Fruit fly (Drosophila melanogaster): Measurements from ENCODE around the gene CG34269.

Gene CG34269

dm6 chr3L:546819-547441 is 18.8 kb downstream of the CG34269 start (continued):
- TF ChIP-seq topi (GFP tag; optimal IDR thresholded peaks at IDR 0.05) (peak; percentile 46), esn (GFP tag; optimal IDR thresholded peaks at IDR 0.05) (peak; percentile 59), achi (GFP tag; optimal IDR thresholded peaks at IDR 0.05) (no peak), acj6 (GFP tag; optimal IDR thresholded peaks at IDR 0.05) (peak; percentile 6), dac (GFP tag; optimal IDR thresholded peaks at IDR 0.05) (no peak), CG32006 (GFP tag; optimal IDR thresholded peaks at IDR 0.05) (no peak), salr (GFP tag; optimal IDR thresholded peaks at IDR 0.05) (no peak), CG3032 (tag; optimal IDR thresholded peaks at IDR 0.05) (no peak), spab (GFP tag; optimal IDR thresholded peaks at IDR 0.05) (no peak), Smox (GFP tag; optimal IDR thresholded peaks at IDR 0.05) (no peak), CG6792 (GFP tag; optimal IDR thresholded peaks at IDR 0.05) (no peak), fd85E (GFP tag; optimal IDR thresholded peaks at IDR 0.05) (no peak), Eip78C (GFP tag) (peak; percentile 65), CG15336 (GFP tag; IDR thresholded peaks at IDR 0.05) (peak; percentile 37; the same call in 1 of the 2 replicates), CG10669 (GFP tag; optimal IDR thresholded peaks at IDR 0.05) (no peak), Sox14 (GFP tag; optimal IDR thresholded peaks at IDR 0.05) (peak; percentile 3), CG34406 (GFP tag; optimal IDR thresholded peaks at IDR 0.05) (no peak), Ets21C (GFP tag; optimal IDR thresholded peaks at IDR 0.05) (peak; percentile 23), CG11294 (GFP tag; IDR thresholded peaks at IDR 0.05) (peak; percentile 29; the same call in 1 of the 2 replicates), fd59A (GFP tag; optimal IDR thresholded peaks at IDR 0.05) (no peak), CG8632 (GFP tag; optimal IDR thresholded peaks at IDR 0.05) (no peak), Eip75B (GFP tag; optimal IDR thresholded peaks at IDR 0.05) (no peak), lz (GFP tag; optimal IDR thresholded peaks at IDR 0.05) (peak; percentile 31), CG10631 (GFP tag; optimal IDR thresholded peaks at IDR 0.05) (no peak)

dm6 chr3L:548304-549198 is 20.4 kb downstream of the CG34269 start:
- TF ChIP-seq Sox15 (GFP tag; optimal IDR thresholded peaks at IDR 0.05) (no peak), Sox14 (GFP tag; optimal IDR thresholded peaks at IDR 0.05) (peak; percentile 37), Smox (GFP tag; optimal IDR thresholded peaks at IDR 0.05) (peak; percentile 9), Eip93F (GFP tag; optimal IDR thresholded peaks at IDR 0.05) (peak; percentile 40), CG15336 (GFP tag; IDR thresholded peaks at IDR 0.05) (no peak), CG6163 (GFP tag; IDR thresholded peaks at IDR 0.05) (no peak), CG16779 (tag; optimal IDR thresholded peaks at IDR 0.05) (peak; percentile 7), svp (GFP tag) (peak; percentile 64), Met (GFP tag; optimal IDR thresholded peaks at IDR 0.05) (peak; percentile 4), CG32006 (GFP tag; optimal IDR thresholded peaks at IDR 0.05) (no peak), Eip78C (GFP tag) (peak; percentile 72), fkh (GFP tag; optimal IDR thresholded peaks at IDR 0.05) (peak; percentile 93), vri (GFP tag; optimal IDR thresholded peaks at IDR 0.05) (peak; percentile 97)

DNA sequence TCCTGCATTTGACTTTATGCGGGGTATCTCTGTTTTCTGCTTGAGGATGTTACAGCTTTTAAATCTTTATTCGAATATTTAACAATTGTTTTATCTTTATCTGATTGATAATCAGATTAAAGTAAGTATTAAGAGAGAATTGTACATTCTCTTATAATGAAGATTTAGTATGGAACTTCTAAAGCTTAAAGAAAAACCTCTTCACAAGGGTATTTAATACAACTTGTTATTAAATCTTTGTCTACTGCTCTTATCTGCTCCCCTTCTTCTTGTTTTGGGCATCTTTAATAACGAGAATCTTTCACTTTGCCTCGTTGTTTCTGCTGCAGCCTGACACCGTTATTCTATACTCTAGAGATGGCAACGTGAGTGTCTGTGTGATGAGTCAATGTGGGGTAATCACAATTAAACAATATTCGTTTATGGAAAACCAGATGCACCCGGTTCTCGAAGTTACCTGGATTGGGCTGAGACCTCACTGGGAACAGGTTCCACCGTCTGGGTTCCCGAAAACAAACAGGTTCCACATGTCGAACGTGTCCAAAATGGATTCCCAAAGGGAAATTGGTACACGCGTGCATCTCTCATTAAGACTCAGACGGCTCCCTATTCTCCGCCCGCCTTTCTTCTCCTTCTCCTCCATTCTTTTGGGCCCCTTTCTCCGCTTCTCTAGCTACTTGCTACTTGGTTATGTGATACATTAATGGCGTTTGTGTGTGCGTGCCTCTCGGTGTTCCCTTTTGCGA is 22.1 kb downstream of the CG34269 start:
- no peak for TF ChIP-seq Hr38 (GFP tag; optimal IDR thresholded peaks at IDR 0.05)
- TF ChIP-seq eg (GFP tag; IDR thresholded peaks at IDR 0.05), result peak; percentile 38; the same call in 1 of the 3 replicates
- no peak for TF ChIP-seq CG11762 (GFP tag; optimal IDR thresholded peaks at IDR 0.05; ENCODE audit: insufficient read depth)
- peak; percentile 67 for TF ChIP-seq CG6276 (GFP tag; optimal IDR thresholded peaks at IDR 0.05)
- no peak for TF ChIP-seq Gug (GFP tag; IDR thresholded peaks at IDR 0.05)
- peak; percentile 74 for TF ChIP-seq CG3032 (tag; optimal IDR thresholded peaks at IDR 0.05)
- TF ChIP-seq CG10631 (GFP tag; optimal IDR thresholded peaks at IDR 0.05), result peak; percentile 74
- peak; percentile 70 for TF ChIP-seq CG34406 (GFP tag; optimal IDR thresholded peaks at IDR 0.05)
- TF ChIP-seq CG6792 (GFP tag; optimal IDR thresholded peaks at IDR 0.05), result peak; percentile 60
- TF ChIP-seq achi (GFP tag; optimal IDR thresholded peaks at IDR 0.05), result peak; percentile 70
- no peak for TF ChIP-seq CG16779 (tag; optimal IDR thresholded peaks at IDR 0.05)
- no peak for TF ChIP-seq CG6854 (GFP tag; optimal IDR thresholded peaks at IDR 0.05)
- TF ChIP-seq CG11294 (GFP tag; IDR thresholded peaks at IDR 0.05), result no peak
- peak; percentile 77 for TF ChIP-seq CG31627 (GFP tag; optimal IDR thresholded peaks at IDR 0.05)
- peak; percentile 68 for TF ChIP-seq Sox102F (GFP tag; optimal IDR thresholded peaks at IDR 0.05)
- TF ChIP-seq fkh (GFP tag; optimal IDR thresholded peaks at IDR 0.05), result no peak
- TF ChIP-seq svp (GFP tag), result peak; percentile 91
- TF ChIP-seq CG11902 (GFP tag; optimal IDR thresholded peaks at IDR 0.05), result peak; percentile 59
- TF ChIP-seq CG8319 (GFP tag; optimal IDR thresholded peaks at IDR 0.05), result peak; percentile 50
- TF ChIP-seq pdm3 (GFP tag; optimal IDR thresholded peaks at IDR 0.05), result peak; percentile 71
- TF ChIP-seq dsx (GFP tag; optimal IDR thresholded peaks at IDR 0.05; ENCODE audit: poor library complexity, severe bottlenecking), result no peak

Measured in whole organism, prepupa.